Fruit fly (Drosophila melanogaster): Measurements from ENCODE around the gene mRpS31.

- TF ChIP-seq Mnt (GFP tag; optimal IDR thresholded peaks at IDR 0.05) (no peak), ovo (GFP tag; optimal IDR thresholded peaks at IDR 0.05) (no peak), bab1 (GFP tag; optimal IDR thresholded peaks at IDR 0.05) (no peak), CG14711 (tag; optimal IDR thresholded peaks at IDR 0.05) (no peak), kay (GFP tag; ENCODE audit: borderline replicate concordance) (no peak), pad (GFP tag; optimal IDR thresholded peaks at IDR 0.05) (no peak), CG12768 (GFP tag; optimal IDR thresholded peaks at IDR 0.05) (no peak), CG7045 (GFP tag; optimal IDR thresholded peaks at IDR 0.05) (no peak)
Observed at dm6 chr3L:15979240-15979639, 25.8 kb upstream of the mRpS31 start.

Data from whole organism, adult.